Worm (Caenorhabditis elegans) whole organism, dauer: Measurements from ENCODE around the gene C44B12.9.

Experiments used
- unc-62 ChIP-seq: sonication (generic microtip); optimal IDR thresholded peaks from 2 replicates; lab custom pipeline; 2017; ENCODE audit warnings: missing biosample characterization, missing genetic modification reagents, missing genetic modification characterization

The C44B12.9 gene

ce11 chrIV:1053989-1054388 is 50.4 kb downstream of the C44B12.9 start:
- TF ChIP-seq unc-62 (GFP tag; lab: Kevin White, UChicago): no peak
